Fruit fly (Drosophila melanogaster) whole organism, embryonic: ENCODE data around the gene CG8117.

Experiments
- CG12769 ChIP-seq: fragments of 200-800 bp; sonication (Bioruptor generic); optimal IDR thresholded peaks from 2 replicates; lab custom pipeline; 2019; ENCODE audit warnings: missing biosample characterization, mild to moderate bottlenecking, missing genetic modification characterization, moderate library complexity
- Nf-YB ChIP-seq: fragments of 200-800 bp; sonication (Bioruptor generic); optimal IDR thresholded peaks from 3 replicates; lab custom pipeline; 2019; ENCODE audit warnings: missing biosample characterization, mild to moderate bottlenecking, missing genetic modification characterization, moderate library complexity

DNA sequence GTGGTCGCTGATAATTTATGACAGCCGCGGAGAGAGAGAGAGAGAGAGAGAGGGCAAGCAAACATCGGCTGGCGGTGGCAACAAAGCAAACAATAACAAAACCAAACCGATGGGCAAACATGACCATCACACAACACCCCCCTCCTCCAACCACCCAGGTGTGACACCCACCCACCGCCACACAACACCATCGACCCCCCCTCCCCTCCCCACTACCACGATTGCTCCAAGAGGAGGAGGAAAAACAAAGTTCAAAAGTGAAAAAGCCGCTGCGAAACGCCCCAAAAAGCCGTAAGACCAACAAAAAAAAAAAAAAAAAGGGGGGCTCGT is 24.4 kb upstream of the CG8117 start:
- TF ChIP-seq Nf-YB (GFP tag; lab: Kevin White, UChicago) (no peak), CG12769 (no peak)
